Worm (Caenorhabditis elegans) whole organism, L2 larva: ENCODE measurements around the gene T04C9.3.

Experiments
- C34F6.9 ChIP-seq: fragments of 150-350 bp; optimal IDR thresholded peaks from 2 replicates; lab custom pipeline; 2014; ENCODE audit warnings: missing biosample characterization, missing genetic modification characterization
- F13H6.1 ChIP-seq: sonication (generic microtip); optimal IDR thresholded peaks from 2 replicates; lab custom pipeline; 2016; ENCODE audit warnings: missing genetic modification characterization, missing compliant biosample characterization
- R02D3.7 ChIP-seq: fragments of 150-350 bp; optimal IDR thresholded peaks from 2 replicates; lab custom pipeline; 2014; ENCODE audit warnings: missing biosample characterization, missing genetic modification characterization
- Y55F3AM.14 ChIP-seq: fragments of 200-800 bp; sonication (Bioruptor generic); optimal IDR thresholded peaks from 2 replicates; lab custom pipeline; 2018; ENCODE audit warnings: mild to moderate bottlenecking, missing genetic modification characterization, missing compliant biosample characterization
- ZK546.5 ChIP-seq: sonication (generic microtip); optimal IDR thresholded peaks from 2 replicates; lab custom pipeline; 2017; ENCODE audit warnings: missing biosample characterization, missing genetic modification characterization
- aly-2 ChIP-seq: fragments of 150-350 bp; optimal IDR thresholded peaks from 2 replicates; lab custom pipeline; 2014; ENCODE audit warnings: missing biosample characterization, missing genetic modification characterization
- ama-1 ChIP-seq: fragments of 150-350 bp; optimal IDR thresholded peaks from 2 replicates; lab custom pipeline; 2018; ENCODE audit warnings: inconsistent platforms
- blmp-1 ChIP-seq: sonication (generic microtip); optimal IDR thresholded peaks from 2 replicates; lab custom pipeline; 2017; ENCODE audit warnings: missing genetic modification characterization, mild to moderate bottlenecking, missing compliant biosample characterization, antibody characterized with exemption, moderate library complexity; ENCODE audit not compliant: insufficient read depth
- ceh-82 ChIP-seq: fragments of 150-350 bp; optimal IDR thresholded peaks from 2 replicates; lab custom pipeline; 2014; ENCODE audit warnings: missing biosample characterization, missing genetic modification characterization
- crh-2 ChIP-seq: sonication (generic microtip); optimal IDR thresholded peaks from 2 replicates; lab custom pipeline; 2017; ENCODE audit warnings: missing biosample characterization, missing genetic modification characterization
- dmd-4 ChIP-seq: sonication (generic microtip); optimal IDR thresholded peaks from 2 replicates; lab custom pipeline; 2017; ENCODE audit warnings: missing biosample characterization, missing genetic modification characterization
- egl-27 ChIP-seq: sonication (generic microtip); optimal IDR thresholded peaks from 3 replicates; lab custom pipeline; 2017; ENCODE audit warnings: missing biosample characterization, missing genetic modification reagents, missing genetic modification characterization
- elt-1 ChIP-seq: fragments of 150-350 bp; optimal IDR thresholded peaks from 2 replicates; lab custom pipeline; 2014; ENCODE audit warnings: missing biosample characterization, missing genetic modification characterization
- elt-3 ChIP-seq: sonication (generic microtip); optimal IDR thresholded peaks from 2 replicates; lab custom pipeline; 2017; ENCODE audit warnings: missing biosample characterization, missing genetic modification characterization
- fos-1 ChIP-seq: fragments of 150-350 bp; optimal IDR thresholded peaks from 2 replicates; lab custom pipeline; 2014; ENCODE audit warnings: missing biosample characterization, missing genetic modification characterization
- gmeb-1 ChIP-seq: fragments of 150-350 bp; optimal IDR thresholded peaks from 2 replicates; lab custom pipeline; 2014; ENCODE audit warnings: missing biosample characterization, missing genetic modification characterization
- lin-11 ChIP-seq: fragments of 150-350 bp; sonication (generic microtip); optimal IDR thresholded peaks from 2 replicates; lab custom pipeline; 2014; ENCODE audit warnings: missing biosample characterization, missing genetic modification characterization, inconsistent platforms, mixed read lengths
- lin-13 ChIP-seq: fragments of 150-350 bp; optimal IDR thresholded peaks from 2 replicates; lab custom pipeline; 2014; ENCODE audit warnings: missing biosample characterization, missing genetic modification reagents, missing genetic modification characterization
- lin-39 ChIP-seq: fragments of 150-350 bp; optimal IDR thresholded peaks from 2 replicates; lab custom pipeline; 2014; ENCODE audit warnings: missing biosample characterization, missing genetic modification reagents, missing genetic modification characterization
- lsy-2 ChIP-seq, 2 experiments: fragments of 150-350 bp in 1 of 2; sonication (generic microtip) in 1 of 2; optimal IDR thresholded peaks; 2 replicates each; lab custom pipeline; 2014 to 2017; ENCODE audit warnings: missing biosample characterization in 2 of 2, missing genetic modification characterization in 2 of 2
- mab-5 ChIP-seq: fragments of 150-350 bp; optimal IDR thresholded peaks from 2 replicates; lab custom pipeline; 2014; ENCODE audit warnings: missing biosample characterization, missing genetic modification characterization
- mdl-1 ChIP-seq, 2 experiments: fragments of 150-350 bp in 1 of 2; sonication (generic microtip) in 1 of 2; optimal IDR thresholded peaks; 2 replicates each; lab custom pipeline; 2017; ENCODE audit warnings: missing biosample characterization in 2 of 2, missing genetic modification characterization in 2 of 2
- nhr-10 ChIP-seq: sonication (generic microtip); optimal IDR thresholded peaks from 2 replicates; lab custom pipeline; 2017; ENCODE audit warnings: missing biosample characterization, missing genetic modification characterization
- nhr-12 ChIP-seq: fragments of 150-350 bp; optimal IDR thresholded peaks from 2 replicates; lab custom pipeline; 2014; ENCODE audit warnings: missing biosample characterization, missing genetic modification characterization
- nhr-129 ChIP-seq: fragments of 150-350 bp; optimal IDR thresholded peaks from 2 replicates; lab custom pipeline; 2014; ENCODE audit warnings: missing biosample characterization, missing genetic modification characterization
- nhr-21 ChIP-seq: fragments of 150-350 bp; optimal IDR thresholded peaks from 2 replicates; lab custom pipeline; 2014; ENCODE audit warnings: missing biosample characterization, missing genetic modification characterization
- nhr-23 ChIP-seq: fragments of 150-350 bp; optimal IDR thresholded peaks from 2 replicates; lab custom pipeline; 2014; ENCODE audit warnings: missing biosample characterization, missing genetic modification reagents, missing genetic modification characterization
- nhr-237 ChIP-seq: fragments of 150-350 bp; optimal IDR thresholded peaks from 2 replicates; lab custom pipeline; 2014; ENCODE audit warnings: missing biosample characterization, missing genetic modification characterization
- nhr-25 ChIP-seq: fragments of 150-350 bp; sonication (generic microtip); optimal IDR thresholded peaks from 3 replicates; lab custom pipeline; 2014; ENCODE audit warnings: missing biosample characterization, missing genetic modification characterization
- nhr-6 ChIP-seq: fragments of 150-350 bp; optimal IDR thresholded peaks from 2 replicates; lab custom pipeline; 2014; ENCODE audit warnings: missing biosample characterization, missing genetic modification characterization
- nhr-77 ChIP-seq: fragments of 150-350 bp; optimal IDR thresholded peaks from 2 replicates; lab custom pipeline; 2014; ENCODE audit warnings: missing biosample characterization, missing genetic modification characterization
- peb-1 ChIP-seq: fragments of 150-350 bp; optimal IDR thresholded peaks from 2 replicates; lab custom pipeline; 2014; ENCODE audit warnings: missing biosample characterization, missing genetic modification characterization
- sem-4 ChIP-seq: fragments of 150-350 bp; optimal IDR thresholded peaks from 2 replicates; lab custom pipeline; 2014; ENCODE audit warnings: missing biosample characterization, missing genetic modification reagents, missing genetic modification characterization
- skn-1 ChIP-seq: sonication (generic microtip); optimal IDR thresholded peaks from 2 replicates; lab custom pipeline; 2017; ENCODE audit warnings: missing biosample characterization, missing genetic modification characterization
- sma-3 ChIP-seq: sonication (generic microtip); optimal IDR thresholded peaks from 2 replicates; lab custom pipeline; 2016; ENCODE audit warnings: missing genetic modification reagents, missing genetic modification characterization, missing compliant biosample characterization
- sma-9 ChIP-seq, 2 experiments: fragments of 150-350 bp in 1 of 2; sonication (generic microtip) in 1 of 2; optimal IDR thresholded peaks; 2 replicates each; lab custom pipeline; 2014 to 2016; ENCODE audit warnings: missing genetic modification characterization in 2 of 2, mild to moderate bottlenecking in 1 of 2, missing biosample characterization in 1 of 2, missing compliant biosample characterization in 1 of 2, missing genetic modification reagents in 1 of 2, moderate library complexity in 1 of 2
- snpc-4 ChIP-seq: fragments of 150-350 bp; optimal IDR thresholded peaks from 2 replicates; lab custom pipeline; 2014; ENCODE audit warnings: missing biosample characterization, missing genetic modification characterization
- unc-55 ChIP-seq: fragments of 150-350 bp; sonication (generic microtip); optimal IDR thresholded peaks from 3 replicates; lab custom pipeline; 2014; ENCODE audit warnings: missing biosample characterization, missing genetic modification reagents, missing genetic modification characterization
- unc-62 ChIP-seq: fragments of 150-350 bp; optimal IDR thresholded peaks from 2 replicates; lab custom pipeline; 2014; ENCODE audit warnings: missing biosample characterization, missing genetic modification reagents, missing genetic modification characterization
- zag-1 ChIP-seq: fragments of 150-350 bp; optimal IDR thresholded peaks from 2 replicates; lab custom pipeline; 2014; ENCODE audit warnings: missing biosample characterization, missing genetic modification characterization
- ztf-1 ChIP-seq: fragments of 200-800 bp; sonication (Bioruptor generic); conservative IDR thresholded peaks from 2 replicates; pipeline ENCODE4 v1.3.6; 2022; ENCODE audit warnings: missing genetic modification characterization, missing compliant biosample characterization
- ztf-11 ChIP-seq: sonication (generic microtip); optimal IDR thresholded peaks from 2 replicates; lab custom pipeline; 2017; ENCODE audit warnings: missing biosample characterization, missing genetic modification characterization
- ztf-4 ChIP-seq: fragments of 150-350 bp; optimal IDR thresholded peaks from 2 replicates; lab custom pipeline; 2014; ENCODE audit warnings: missing biosample characterization, missing genetic modification characterization

The T04C9.3 gene

DNA sequence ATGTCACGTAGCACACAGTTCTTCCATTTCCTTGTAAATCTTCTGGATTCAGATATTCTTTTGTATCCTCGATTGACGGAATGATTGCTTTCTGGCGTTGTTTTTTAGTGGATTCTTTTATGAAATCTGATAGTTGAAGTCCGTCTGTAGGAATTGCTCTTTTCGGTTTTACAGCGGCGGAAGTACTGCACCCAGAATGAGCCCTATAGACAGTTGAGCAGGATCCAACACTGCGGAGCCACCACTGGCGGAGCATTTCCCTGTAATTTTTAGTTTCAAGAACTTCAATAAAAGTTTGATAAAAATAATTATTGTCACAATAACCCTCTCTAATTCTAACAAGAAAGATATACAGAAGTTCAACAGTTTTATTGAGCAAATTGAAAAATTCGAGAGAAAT is 39.6 kb upstream of the T04C9.3 start, which contains the start of gene F25B5.5:
Gene F25B5.5 (minus strand): TSS at position 260 of the 400 bp plus-strand sequence.
- TF ChIP-seq Y55F3AM.14: no peak
- no peak for TF ChIP-seq sem-4
- TF ChIP-seq nhr-10 (tag; lab: Kevin White, UChicago): no peak
- peak; percentile 12 for TF ChIP-seq sma-3
- no peak for TF ChIP-seq nhr-77 (tag; lab: Kevin White, UChicago)
- TF ChIP-seq fos-1 (tag; lab: Kevin White, UChicago): no peak

DNA sequence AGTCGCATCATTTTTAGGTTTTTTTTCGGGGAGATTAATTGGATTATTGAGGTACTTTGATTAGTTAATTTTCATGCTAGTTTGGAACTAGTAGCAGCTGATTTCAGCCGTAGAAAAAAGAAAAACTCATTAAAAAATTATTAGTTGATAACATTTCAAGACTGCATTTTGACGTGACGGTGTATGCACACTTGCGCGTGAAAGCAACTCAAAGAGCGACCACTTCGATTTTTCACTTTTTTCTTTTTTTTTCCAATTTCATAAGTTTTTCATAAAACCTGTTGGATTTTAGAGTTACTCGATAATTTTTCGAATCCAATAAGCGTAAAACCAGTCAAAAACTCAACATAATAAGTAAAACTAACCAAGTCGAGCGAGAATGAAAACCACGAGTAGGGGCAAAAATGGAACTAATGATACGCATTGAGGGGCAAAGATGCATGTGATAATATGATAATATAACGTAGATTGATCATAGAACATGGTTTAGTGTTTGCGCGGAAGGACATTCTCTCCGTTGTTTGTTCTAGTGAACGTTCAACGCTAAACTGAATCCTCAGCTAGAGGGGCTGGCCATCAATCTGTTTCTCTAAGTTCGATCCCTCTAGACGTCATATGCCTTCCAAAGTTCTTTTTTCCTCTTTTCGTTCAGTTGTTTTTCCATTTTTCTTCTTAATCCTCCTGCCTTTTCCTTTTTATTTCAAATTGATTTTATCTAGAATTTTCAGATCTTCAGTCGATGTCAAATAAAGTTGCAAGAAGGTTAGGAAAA is 37.1 kb upstream of the T04C9.3 start, which contains the start of the genes F25B5.6 and F25B5.3:
Gene F25B5.6 (minus strand): TSS at position 572 of the 772 bp plus-strand sequence.
Gene F25B5.3 (plus strand): TSS at position 722 of the 772 bp plus-strand sequence.
- no peak for TF ChIP-seq nhr-237 (tag; lab: Kevin White, UChicago)
- TF ChIP-seq sma-3: no peak
- TF ChIP-seq fos-1 (tag; lab: Kevin White, UChicago): peak; percentile 27
- no peak for TF ChIP-seq dmd-4
- no peak for TF ChIP-seq sem-4
- TF ChIP-seq ZK546.5 (tag; lab: Kevin White, UChicago): no peak
- TF ChIP-seq nhr-10 (tag; lab: Kevin White, UChicago): no peak
- TF ChIP-seq elt-3: no peak
- no peak for TF ChIP-seq ztf-11 (tag; lab: Kevin White, UChicago)
- peak; percentile 34 for TF ChIP-seq gmeb-1 (tag; lab: Kevin White, UChicago)
- no peak for TF ChIP-seq F13H6.1 (tag; lab: Kevin White, UChicago)
- no peak for TF ChIP-seq elt-1 (tag; lab: Kevin White, UChicago)
- no peak for TF ChIP-seq R02D3.7 (tag; lab: Kevin White, UChicago)
- no peak for TF ChIP-seq skn-1 (tag; lab: Kevin White, UChicago)
- peak; percentile 20 for TF ChIP-seq lin-13
- peak; percentile 8 for TF ChIP-seq sma-9 (GFP tag; optimal IDR thresholded peaks at IDR 0.05; lab: Kevin White, UChicago)
- TF ChIP-seq sma-9 (tag; optimal IDR thresholded peaks at IDR 0.05; lab: Kevin White, UChicago): no peak
- no peak for TF ChIP-seq mab-5 (tag; lab: Kevin White, UChicago)
- no peak for TF ChIP-seq unc-62 (GFP tag; lab: Kevin White, UChicago)
- TF ChIP-seq ceh-82 (tag; lab: Kevin White, UChicago): no peak
- TF ChIP-seq nhr-25 (tag; lab: Kevin White, UChicago): no peak
- no peak for TF ChIP-seq nhr-12 (tag; lab: Kevin White, UChicago)
- TF ChIP-seq ztf-4 (tag; lab: Kevin White, UChicago): no peak
- TF ChIP-seq lin-11: no peak
- no peak for TF ChIP-seq nhr-6 (tag; lab: Kevin White, UChicago)
- TF ChIP-seq C34F6.9 (tag; lab: Kevin White, UChicago): peak; percentile 20
- no peak for TF ChIP-seq nhr-77 (tag; lab: Kevin White, UChicago)
- TF ChIP-seq mdl-1 (tag; optimal IDR thresholded peaks at IDR 0.05; lab: Kevin White, UChicago): no peak
- TF ChIP-seq ztf-1 (GFP tag; lab: Robert Waterston, UW): no peak
- no peak for TF ChIP-seq blmp-1 (tag; lab: Kevin White, UChicago)
- TF ChIP-seq snpc-4 (tag; lab: Kevin White, UChicago): no peak
- TF ChIP-seq peb-1 (tag; lab: Kevin White, UChicago): no peak
- TF ChIP-seq lsy-2 (tag; optimal IDR thresholded peaks at IDR 0.05; lab: Kevin White, UChicago): peak in 1 of 2 experiments; percentile 16
- TF ChIP-seq zag-1 (tag; lab: Kevin White, UChicago): no peak
- no peak for TF ChIP-seq Y55F3AM.14
- TF ChIP-seq nhr-23 (tag; lab: Kevin White, UChicago): no peak
- peak; percentile 33 for TF ChIP-seq ama-1 (lab: Kevin White, UChicago)
- TF ChIP-seq nhr-129 (tag; lab: Kevin White, UChicago): peak; percentile 28
- TF ChIP-seq crh-2: peak; percentile 37
- TF ChIP-seq unc-55 (GFP tag; lab: Kevin White, UChicago): peak; percentile 63
- peak; percentile 56 for TF ChIP-seq nhr-21 (tag; lab: Kevin White, UChicago)
- TF ChIP-seq egl-27: no peak
- TF ChIP-seq aly-2 (tag; lab: Kevin White, UChicago): no peak
- no peak for TF ChIP-seq lin-39 (tag; lab: Kevin White, UChicago)
